Worm (Caenorhabditis elegans) whole organism, young adult: ENCODE data around the gene C42D8.9.

Experiments
- B0035.1 ChIP-seq: sonication (generic microtip); optimal IDR thresholded peaks from 2 replicates; lab custom pipeline; 2016; ENCODE audit warnings: missing genetic modification characterization, mild to moderate bottlenecking, missing compliant biosample characterization, missing genotype, missing genetic modification reagents
- B0261.1 ChIP-seq: sonication (generic microtip); optimal IDR thresholded peaks from 2 replicates; lab custom pipeline; 2016; ENCODE audit warnings: mild to moderate bottlenecking, missing genetic modification characterization, moderate library complexity, missing compliant biosample characterization
- B0336.3 ChIP-seq: fragments of 200-800 bp; sonication (Bioruptor generic); IDR thresholded peaks from 2 replicates; pipeline ENCODE4 v1.3.6; 2022; ENCODE audit warnings: missing genetic modification characterization, missing compliant biosample characterization
- D2030.7 ChIP-seq: fragments of 200-800 bp; sonication (Bioruptor generic); IDR thresholded peaks from 2 replicates; pipeline ENCODE4 v1.3.6; 2022; ENCODE audit warnings: missing genetic modification reagents, missing genetic modification characterization, missing compliant biosample characterization
- F10E7.11 ChIP-seq: sonication (generic microtip); optimal IDR thresholded peaks from 2 replicates; lab custom pipeline; 2017; ENCODE audit warnings: mild to moderate bottlenecking, missing genetic modification characterization, moderate library complexity, missing compliant biosample characterization
- F23B12.7 ChIP-seq: sonication (generic microtip); optimal IDR thresholded peaks from 2 replicates; lab custom pipeline; 2017; ENCODE audit warnings: missing genetic modification characterization, mild to moderate bottlenecking, missing compliant biosample characterization, antibody characterized with exemption, moderate library complexity; ENCODE audit not compliant: insufficient read depth
- F37B4.10 ChIP-seq: fragments of 200-800 bp; sonication (Bioruptor generic); IDR thresholded peaks from 2 replicates; pipeline ENCODE4 v1.3.6; 2022; ENCODE audit warnings: missing genetic modification characterization, missing compliant biosample characterization
- F57A8.1 ChIP-seq: fragments of 200-800 bp; sonication (Bioruptor generic); optimal IDR thresholded peaks from 2 replicates; lab custom pipeline; 2018; ENCODE audit warnings: mild to moderate bottlenecking, missing genetic modification characterization, moderate library complexity, missing compliant biosample characterization
- K11D2.4 ChIP-seq: fragments of 200-800 bp; sonication (Bioruptor generic); IDR thresholded peaks from 2 replicates; pipeline ENCODE4 v1.3.6; 2022; ENCODE audit warnings: missing genetic modification reagents, missing genetic modification characterization, missing compliant biosample characterization
- Y56A3A.18 ChIP-seq: fragments of 200-800 bp; sonication (Bioruptor generic); IDR thresholded peaks from 2 replicates; pipeline ENCODE4 v1.3.6; 2022; ENCODE audit warnings: missing genetic modification reagents, missing genetic modification characterization, missing compliant biosample characterization
- Y95B8A.8 ChIP-seq: fragments of 200-800 bp; sonication (Bioruptor generic); IDR thresholded peaks from 2 replicates; pipeline ENCODE4 v1.3.6; 2022; ENCODE audit warnings: missing genetic modification reagents, missing genetic modification characterization, missing compliant biosample characterization
- ZK185.1 ChIP-seq: sonication (generic microtip); optimal IDR thresholded peaks from 2 replicates; lab custom pipeline; 2016; ENCODE audit warnings: mild to moderate bottlenecking, missing genetic modification characterization, missing compliant biosample characterization; ENCODE audit not compliant: poor library complexity, severe bottlenecking
- ama-1 ChIP-seq, 3 experiments: fragments of 150-350 bp in 1 of 3; sonication (generic microtip) in 2 of 3; optimal IDR thresholded peaks; 2 replicates each; lab custom pipeline; 2014 to 2018; ENCODE audit warnings: missing biosample characterization in 2 of 3, missing genetic modification characterization in 2 of 3, missing genetic modification reagents in 2 of 3
- atf-7 ChIP-seq: sonication (generic microtip); optimal IDR thresholded peaks from 2 replicates; lab custom pipeline; 2017; ENCODE audit warnings: mild to moderate bottlenecking, missing genetic modification characterization, missing compliant biosample characterization
- attf-5 ChIP-seq: fragments of 200-800 bp; sonication (Bioruptor generic); optimal IDR thresholded peaks from 2 replicates; lab custom pipeline; 2018; ENCODE audit warnings: mild to moderate bottlenecking, missing genetic modification characterization, missing compliant biosample characterization
- cebp-2 ChIP-seq: fragments of 200-800 bp; sonication (Bioruptor generic); IDR thresholded peaks from 2 replicates; pipeline ENCODE4 v1.3.6; 2022; ENCODE audit warnings: missing genetic modification characterization, missing compliant biosample characterization
- ceh-27 ChIP-seq: fragments of 200-800 bp; sonication (Bioruptor generic); optimal IDR thresholded peaks from 2 replicates; lab custom pipeline; 2018; ENCODE audit warnings: mild to moderate bottlenecking, missing genetic modification characterization, moderate library complexity, missing compliant biosample characterization
- ceh-91 ChIP-seq: fragments of 200-800 bp; sonication (Bioruptor generic); IDR thresholded peaks from 2 replicates; pipeline ENCODE4 v1.3.6; 2022; ENCODE audit warnings: missing genetic modification reagents, missing genetic modification characterization, missing compliant biosample characterization
- chd-7 ChIP-seq: sonication (generic microtip); optimal IDR thresholded peaks from 2 replicates; lab custom pipeline; 2016; ENCODE audit warnings: mild to moderate bottlenecking, missing genetic modification characterization, moderate library complexity, missing compliant biosample characterization
- dpl-1 ChIP-seq: fragments of 150-350 bp; optimal IDR thresholded peaks from 2 replicates; lab custom pipeline; 2014; ENCODE audit warnings: missing biosample characterization, missing genetic modification reagents, missing genetic modification characterization
- egl-44 ChIP-seq: fragments of 200-800 bp; sonication (Bioruptor generic); IDR thresholded peaks from 2 replicates; pipeline ENCODE4 v1.3.6; 2022; ENCODE audit warnings: missing genetic modification reagents, missing genetic modification characterization, missing compliant biosample characterization
- gei-17 ChIP-seq: fragments of 200-800 bp; sonication (Bioruptor generic); optimal IDR thresholded peaks from 2 replicates; lab custom pipeline; 2018; ENCODE audit warnings: mild to moderate bottlenecking, missing genetic modification characterization, missing compliant biosample characterization
- hsf-1 ChIP-seq: fragments of 200-800 bp; sonication (Bioruptor generic); IDR thresholded peaks from 2 replicates; pipeline ENCODE4 v1.3.6; 2022; ENCODE audit warnings: missing genetic modification reagents, missing genetic modification characterization, missing compliant biosample characterization
- let-526 ChIP-seq: fragments of 200-800 bp; sonication (Bioruptor generic); IDR thresholded peaks from 2 replicates; pipeline ENCODE4 v1.3.6; 2022; ENCODE audit warnings: missing genetic modification reagents, missing genetic modification characterization, missing compliant biosample characterization
- lin-35 ChIP-seq, 3 experiments: fragments of 150-350 bp in 2 of 3; sonication (generic microtip) in 1 of 3; optimal IDR thresholded peaks; 2 replicates each; lab custom pipeline; 2014 to 2018; ENCODE audit warnings: missing biosample characterization in 3 of 3, missing genetic modification characterization in 3 of 3, missing genetic modification reagents in 3 of 3
- lin-54 ChIP-seq: fragments of 200-800 bp; sonication (Bioruptor generic); optimal IDR thresholded peaks from 2 replicates; lab custom pipeline; 2018; ENCODE audit warnings: mild to moderate bottlenecking, missing genetic modification characterization, missing compliant biosample characterization
- mcd-1 ChIP-seq: fragments of 200-800 bp; sonication (Bioruptor generic); IDR thresholded peaks from 2 replicates; pipeline ENCODE4 v1.3.6; 2022; ENCODE audit warnings: missing genetic modification reagents, missing genetic modification characterization, missing compliant biosample characterization
- nfya-1 ChIP-seq: sonication (generic microtip); optimal IDR thresholded peaks from 2 replicates; lab custom pipeline; 2017; ENCODE audit warnings: antibody characterized with exemption, missing compliant biosample characterization, missing genetic modification characterization, borderline replicate concordance; ENCODE audit not compliant: insufficient read depth
- nfya-2 ChIP-seq: fragments of 200-800 bp; sonication (Bioruptor generic); IDR thresholded peaks from 2 replicates; pipeline ENCODE4 v1.3.6; 2022; ENCODE audit warnings: missing genetic modification reagents, missing genetic modification characterization, missing compliant biosample characterization
- nfyb-1 ChIP-seq: fragments of 200-800 bp; sonication (Bioruptor generic); IDR thresholded peaks from 2 replicates; pipeline ENCODE4 v1.3.6; 2022; ENCODE audit warnings: missing genetic modification reagents, missing genetic modification characterization, missing compliant biosample characterization
- nhr-179 ChIP-seq: sonication (generic microtip); optimal IDR thresholded peaks from 2 replicates; lab custom pipeline; 2016; ENCODE audit warnings: mild to moderate bottlenecking, missing genetic modification characterization, missing compliant biosample characterization
- nhr-90 ChIP-seq: sonication (generic microtip); optimal IDR thresholded peaks from 2 replicates; lab custom pipeline; 2016; ENCODE audit warnings: missing genotype, mild to moderate bottlenecking, missing genetic modification characterization, missing compliant biosample characterization
- pbrm-1 ChIP-seq: fragments of 200-800 bp; sonication (Bioruptor generic); IDR thresholded peaks from 2 replicates; pipeline ENCODE4 v1.3.6; 2022; ENCODE audit warnings: missing genetic modification reagents, missing genetic modification characterization, missing compliant biosample characterization
- sdz-38 ChIP-seq: sonication (generic microtip); optimal IDR thresholded peaks from 2 replicates; lab custom pipeline; 2016; ENCODE audit warnings: missing genotype, missing genetic modification characterization, missing compliant biosample characterization
- sea-2 ChIP-seq: fragments of 200-800 bp; sonication (Bioruptor generic); IDR thresholded peaks from 2 replicates; pipeline ENCODE4 v1.3.6; 2022; ENCODE audit warnings: missing genetic modification characterization, missing compliant biosample characterization
- tbp1 ChIP-seq: fragments of 200-800 bp; sonication (Bioruptor generic); optimal IDR thresholded peaks from 2 replicates; lab custom pipeline; 2018; ENCODE audit warnings: mild to moderate bottlenecking, missing genetic modification characterization, missing compliant biosample characterization
- unc-62 ChIP-seq: fragments of 150-350 bp; optimal IDR thresholded peaks from 2 replicates; lab custom pipeline; 2014; ENCODE audit warnings: missing biosample characterization, missing genetic modification reagents, missing genetic modification characterization
- zfh-2 ChIP-seq: fragments of 200-800 bp; sonication (Bioruptor generic); conservative IDR thresholded peaks from 2 replicates; pipeline ENCODE4 v1.3.6; 2022; ENCODE audit warnings: missing genetic modification reagents, missing genetic modification characterization, missing compliant biosample characterization
- ztf-26 ChIP-seq: sonication (generic microtip); optimal IDR thresholded peaks from 2 replicates; lab custom pipeline; 2017; ENCODE audit warnings: missing genetic modification characterization, missing compliant biosample characterization
- ztf-3 ChIP-seq: fragments of 200-800 bp; sonication (Bioruptor generic); optimal IDR thresholded peaks from 2 replicates; lab custom pipeline; 2018; ENCODE audit warnings: mild to moderate bottlenecking, missing genetic modification characterization, missing compliant biosample characterization
- ztf-6 ChIP-seq: fragments of 200-800 bp; sonication (Bioruptor generic); IDR thresholded peaks from 2 replicates; pipeline ENCODE4 v1.3.6; 2022; ENCODE audit warnings: missing genetic modification reagents, missing genetic modification characterization, missing compliant biosample characterization

The C42D8.9 gene

ce11 chrX:5106187-5106694 lies 601 bp downstream of the C42D8.9 start (continued):
- 0 out of 2 replicates have a peak, but pooled peaks have one; percentile 70 for TF ChIP-seq nfya-2 (GFP tag; lab: Robert Waterston, UW)
- no peak for TF ChIP-seq F57A8.1 (GFP tag; lab: Kevin White, UChicago)
- no peak for TF ChIP-seq dpl-1
- TF ChIP-seq ZK185.1 (tag; lab: Kevin White, UChicago): peak; percentile 25
- no peak for TF ChIP-seq unc-62 (GFP tag; lab: Kevin White, UChicago)
- TF ChIP-seq lin-35 (GFP tag; optimal IDR thresholded peaks at IDR 0.05; lab: Kevin White, UChicago): no peak
- TF ChIP-seq pbrm-1 (GFP tag; lab: Robert Waterston, UW): no peak; the same call in none of the 2 replicates
- TF ChIP-seq atf-7 (tag; lab: Kevin White, UChicago): peak; percentile 94
- TF ChIP-seq attf-5 (GFP tag; lab: Kevin White, UChicago): no peak
- TF ChIP-seq lin-54: peak; percentile 21
- TF ChIP-seq ztf-26 (tag; lab: Kevin White, UChicago): peak; percentile 28
- no peak for TF ChIP-seq ceh-91 (GFP tag; lab: Robert Waterston, UW)
- TF ChIP-seq ztf-3 (GFP tag; lab: Kevin White, UChicago): peak; percentile 73
- TF ChIP-seq sea-2 (GFP tag; lab: Robert Waterston, UW): no peak
- TF ChIP-seq ceh-27 (GFP tag; lab: Kevin White, UChicago): no peak
- no peak for TF ChIP-seq K11D2.4
- TF ChIP-seq chd-7 (tag; lab: Kevin White, UChicago): peak; percentile 45
- TF ChIP-seq hsf-1 (GFP tag; lab: Robert Waterston, UW): no peak; the same call in 1 of the 2 replicates
- peak; percentile 80; the same call in 1 of the 2 replicates for TF ChIP-seq nfyb-1
- no peak for TF ChIP-seq F10E7.11 (tag; lab: Kevin White, UChicago)
- TF ChIP-seq ama-1 (optimal IDR thresholded peaks at IDR 0.05; lab: Kevin White, UChicago): no peak
- TF ChIP-seq ama-1 (GFP tag; optimal IDR thresholded peaks at IDR 0.05; lab: Kevin White, UChicago): no peak
- TF ChIP-seq let-526 (GFP tag; lab: Robert Waterston, UW): no peak
- no peak for TF ChIP-seq nfya-1 (tag; lab: Kevin White, UChicago)
- TF ChIP-seq B0261.1: no peak
- TF ChIP-seq Y95B8A.8 (GFP tag; lab: Robert Waterston, UW): 0 out of 2 replicates have a peak, but pooled peaks have one; percentile 6
- TF ChIP-seq B0035.1 (tag; lab: Kevin White, UChicago): no peak
- TF ChIP-seq gei-17 (GFP tag; lab: Kevin White, UChicago): peak; percentile 87
- TF ChIP-seq sdz-38 (tag; lab: Kevin White, UChicago): no peak
- TF ChIP-seq nhr-179 (tag; lab: Kevin White, UChicago): no peak
- TF ChIP-seq F23B12.7 (tag; lab: Kevin White, UChicago): no peak
- TF ChIP-seq, all 124 proteins: peak for 41

ce11 chrX:5105703-5106102 lies 1.1 kb downstream of the C42D8.9 start:
- TF ChIP-seq nhr-90 (tag; lab: Kevin White, UChicago) (peak; percentile 73), egl-44 (0 out of 2 replicates have a peak, but pooled peaks have one; percentile 23), mcd-1 (GFP tag; lab: Robert Waterston, UW) (peak; percentile 5; the same call in 1 of the 2 replicates), zfh-2 (GFP tag; lab: Robert Waterston, UW) (peak; percentile 43; the same call in 1 of the 2 replicates), B0336.3 (GFP tag; lab: Robert Waterston, UW) (peak; percentile 0; the same call in 1 of the 2 replicates), F37B4.10 (GFP tag; lab: Robert Waterston, UW) (peak; percentile 85; the same call in 1 of the 2 replicates), ZK185.1 (tag; lab: Kevin White, UChicago) (peak; percentile 62), Y95B8A.8 (GFP tag; lab: Robert Waterston, UW) (0 out of 2 replicates have a peak, but pooled peaks have one; percentile 10), Y56A3A.18 (GFP tag; lab: Robert Waterston, UW) (peak; percentile 13; the same call in 1 of the 2 replicates), tbp1 (GFP tag; lab: Kevin White, UChicago) (peak; percentile 2), cebp-2 (GFP tag; lab: Robert Waterston, UW) (no peak), pbrm-1 (GFP tag; lab: Robert Waterston, UW) (0 out of 2 replicates have a peak, but pooled peaks have one; percentile 8), D2030.7 (GFP tag; lab: Robert Waterston, UW) (no peak), ztf-6 (GFP tag; lab: Robert Waterston, UW) (no peak)
- TF ChIP-seq, all 124 proteins: peak for 11
